Worm (Caenorhabditis elegans): ENCODE data around the gene asg-2.

- TF ChIP-seq nfya-1 (tag; optimal IDR thresholded peaks at IDR 0.05; ENCODE audit: borderline replicate concordance, insufficient read depth) (no peak), unc-62 (GFP tag; optimal IDR thresholded peaks at IDR 0.05) (no peak), let-607 (tag; optimal IDR thresholded peaks at IDR 0.05) (peak in 1 of 2 experiments; percentile 25)
Measured at ce11 chrX:6807137-6807861, 33.8 kb upstream of the asg-2 start.

Measured in whole organism, young adult.